Worm (Caenorhabditis elegans) whole organism, L1 larva: ENCODE measurements around the gene F17C8.7.

Source experiments
- ceh-8 ChIP-seq: fragments of 200-800 bp; sonication (Bioruptor generic); optimal IDR thresholded peaks from 2 replicates; lab custom pipeline; 2018; ENCODE audit warnings: mild to moderate bottlenecking, missing genetic modification characterization, moderate library complexity, missing compliant biosample characterization
- ceh-82 ChIP-seq, 3 experiments: fragments of 150-350 bp in 1 of 3; sonication (generic microtip) in 2 of 3; optimal IDR thresholded peaks; 2 replicates each; lab custom pipeline; 2014 to 2017; ENCODE audit warnings: missing biosample characterization in 3 of 3, missing genetic modification characterization in 3 of 3
- elt-2 ChIP-seq: sonication (generic microtip); optimal IDR thresholded peaks from 2 replicates; lab custom pipeline; 2016; ENCODE audit warnings: missing genetic modification characterization, mild to moderate bottlenecking, inconsistent platforms, missing compliant biosample characterization, missing genetic modification reagents
- fkh-10 ChIP-seq: sonication (generic microtip); optimal IDR thresholded peaks from 2 replicates; lab custom pipeline; 2017; ENCODE audit warnings: missing biosample characterization, missing genetic modification reagents, missing genetic modification characterization
- fos-1 ChIP-seq: fragments of 150-350 bp; optimal IDR thresholded peaks from 2 replicates; lab custom pipeline; 2014; ENCODE audit warnings: missing biosample characterization, missing genetic modification characterization
- mab-9 ChIP-seq: fragments of 200-800 bp; sonication (Bioruptor generic); IDR thresholded peaks from 2 replicates; pipeline ENCODE4 v1.3.6; 2022; ENCODE audit warnings: missing genetic modification reagents, missing genetic modification characterization, missing compliant biosample characterization
- mdl-1 ChIP-seq, 2 experiments: fragments of 150-350 bp; optimal IDR thresholded peaks; 2 replicates each; lab custom pipeline; 2014 to 2017; ENCODE audit warnings: missing biosample characterization in 2 of 2, missing genetic modification characterization in 2 of 2, inconsistent platforms in 1 of 2
- nhr-12 ChIP-seq: sonication (generic microtip); optimal IDR thresholded peaks from 2 replicates; lab custom pipeline; 2017; ENCODE audit warnings: missing biosample characterization, missing genetic modification characterization
- nhr-237 ChIP-seq: fragments of 150-350 bp; optimal IDR thresholded peaks from 2 replicates; lab custom pipeline; 2014; ENCODE audit warnings: missing biosample characterization, missing genetic modification characterization
- skn-1 ChIP-seq: fragments of 150-350 bp; optimal IDR thresholded peaks from 2 replicates; lab custom pipeline; 2014; ENCODE audit warnings: missing biosample characterization, missing genetic modification characterization
- sox-4 ChIP-seq: sonication (generic microtip); optimal IDR thresholded peaks from 2 replicates; lab custom pipeline; 2016; ENCODE audit warnings: missing genetic modification characterization, missing compliant biosample characterization
- zag-1 ChIP-seq: fragments of 150-350 bp; optimal IDR thresholded peaks from 2 replicates; lab custom pipeline; 2014; ENCODE audit warnings: missing biosample characterization, missing genetic modification characterization
- ztf-11 ChIP-seq, 2 experiments: sonication (generic microtip); optimal IDR thresholded peaks; 2 replicates each; lab custom pipeline; 2016 to 2017; ENCODE audit warnings: missing genetic modification characterization in 2 of 2, missing biosample characterization in 1 of 2, missing compliant biosample characterization in 1 of 2

DNA sequence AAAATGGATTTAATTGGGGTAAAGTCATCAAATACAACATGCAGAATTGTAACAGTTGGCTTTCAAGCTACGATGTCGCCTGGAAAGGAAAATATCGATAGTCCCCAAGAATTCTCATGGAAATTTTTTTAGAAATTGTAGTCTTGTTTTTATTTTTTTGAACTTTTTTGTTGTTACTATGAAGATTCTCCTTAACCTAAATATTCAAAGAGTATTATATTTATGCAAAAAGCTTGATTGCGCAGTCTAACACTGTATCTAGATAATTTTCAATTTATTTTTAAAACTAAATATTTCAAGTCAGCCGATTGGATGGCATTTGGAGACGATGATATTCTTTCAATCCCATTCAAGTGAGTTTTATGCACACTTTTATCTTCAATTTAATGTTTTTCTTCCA, 30.3 kb upstream of the F17C8.7 start, which contains the start of gene pgap-2:
- TF ChIP-seq nhr-237 (tag; lab: Kevin White, UChicago), result no peak
- TF ChIP-seq fkh-10, result no peak
- TF ChIP-seq mab-9 (GFP tag; lab: Robert Waterston, UW), result no peak
- TF ChIP-seq sox-4 (tag; lab: Kevin White, UChicago), result no peak
- no peak for TF ChIP-seq ztf-11 (tag; optimal IDR thresholded peaks at IDR 0.05; lab: Kevin White, UChicago)
- no peak for TF ChIP-seq nhr-12 (tag; lab: Kevin White, UChicago)
- TF ChIP-seq fos-1 (tag; lab: Kevin White, UChicago), result no peak
- no peak for TF ChIP-seq mdl-1 (tag; optimal IDR thresholded peaks at IDR 0.05; lab: Kevin White, UChicago)
- TF ChIP-seq ceh-8, result no peak
- TF ChIP-seq ceh-82 (tag; optimal IDR thresholded peaks at IDR 0.05; lab: Kevin White, UChicago), result no peak
- TF ChIP-seq zag-1 (tag; lab: Kevin White, UChicago), result no peak
- TF ChIP-seq skn-1 (tag; lab: Kevin White, UChicago), result no peak
- TF ChIP-seq elt-2 (tag; lab: Kevin White, UChicago), result no peak
